Worm (Caenorhabditis elegans) whole organism, late embryonic: ENCODE data around the gene F25E5.2.

Experiments used
- F13H6.1 ChIP-seq: sonication (generic microtip); optimal IDR thresholded peaks from 2 replicates; lab custom pipeline; 2016; ENCODE audit warnings: missing genetic modification characterization, missing compliant biosample characterization
- K02D7.2 ChIP-seq: sonication (generic microtip); optimal IDR thresholded peaks from 2 replicates; lab custom pipeline; 2017; ENCODE audit warnings: mild to moderate bottlenecking, missing genetic modification characterization, missing compliant biosample characterization
- K09A11.1 ChIP-seq: sonication (generic microtip); optimal IDR thresholded peaks from 2 replicates; lab custom pipeline; 2017; ENCODE audit warnings: antibody characterized with exemption, mild to moderate bottlenecking, missing genetic modification characterization, missing compliant biosample characterization; ENCODE audit not compliant: insufficient read depth
- ceh-18 ChIP-seq: sonication (generic microtip); optimal IDR thresholded peaks from 2 replicates; lab custom pipeline; 2016; ENCODE audit warnings: missing genetic modification characterization, missing compliant biosample characterization
- ceh-19 ChIP-seq: fragments of 200-800 bp; sonication (Bioruptor generic); optimal IDR thresholded peaks from 2 replicates; lab custom pipeline; 2018; ENCODE audit warnings: mild to moderate bottlenecking, missing genetic modification characterization, missing compliant biosample characterization
- ceh-30 ChIP-seq: fragments of 150-350 bp; optimal IDR thresholded peaks from 2 replicates; lab custom pipeline; 2014; ENCODE audit warnings: missing biosample characterization, missing genetic modification characterization
- ceh-31 ChIP-seq: sonication (generic microtip); optimal IDR thresholded peaks from 2 replicates; lab custom pipeline; 2016; ENCODE audit warnings: missing genetic modification characterization, missing compliant biosample characterization
- ceh-48 ChIP-seq: sonication (generic microtip); optimal IDR thresholded peaks from 2 replicates; lab custom pipeline; 2016; ENCODE audit warnings: missing genetic modification characterization, inconsistent platforms, missing compliant biosample characterization
- ceh-6 ChIP-seq: fragments of 200-800 bp; sonication (Bioruptor generic); optimal IDR thresholded peaks from 2 replicates; lab custom pipeline; 2018; ENCODE audit warnings: mild to moderate bottlenecking, missing genetic modification characterization, missing compliant biosample characterization
- che-1 ChIP-seq: sonication (generic microtip); optimal IDR thresholded peaks from 2 replicates; lab custom pipeline; 2016; ENCODE audit warnings: mild to moderate bottlenecking, missing genetic modification characterization, missing compliant biosample characterization
- elt-2 ChIP-seq: sonication (generic microtip); optimal IDR thresholded peaks from 2 replicates; lab custom pipeline; 2016; ENCODE audit warnings: missing genetic modification reagents, missing genetic modification characterization, missing compliant biosample characterization
- eyg-1 ChIP-seq: sonication (generic microtip); optimal IDR thresholded peaks from 2 replicates; lab custom pipeline; 2016; ENCODE audit warnings: missing genotype, missing genetic modification characterization, missing compliant biosample characterization
- fax-1 ChIP-seq: sonication (generic microtip); optimal IDR thresholded peaks from 2 replicates; lab custom pipeline; 2016; ENCODE audit warnings: missing genotype, missing genetic modification characterization, missing compliant biosample characterization
- gmeb-2 ChIP-seq: sonication (generic microtip); optimal IDR thresholded peaks from 2 replicates; lab custom pipeline; 2016; ENCODE audit warnings: missing genetic modification characterization, inconsistent platforms, missing compliant biosample characterization
- hlh-6 ChIP-seq: sonication (generic microtip); optimal IDR thresholded peaks from 2 replicates; lab custom pipeline; 2016; ENCODE audit warnings: missing genotype, missing genetic modification characterization, missing compliant biosample characterization
- hlh-8 ChIP-seq: sonication (generic microtip); optimal IDR thresholded peaks from 2 replicates; lab custom pipeline; 2016; ENCODE audit warnings: missing genotype, missing genetic modification characterization, missing compliant biosample characterization
- lim-6 ChIP-seq: sonication (generic microtip); optimal IDR thresholded peaks from 2 replicates; lab custom pipeline; 2016; ENCODE audit warnings: missing genetic modification characterization, missing compliant biosample characterization
- mec-3 ChIP-seq: sonication (generic microtip); optimal IDR thresholded peaks from 2 replicates; lab custom pipeline; 2016; ENCODE audit warnings: borderline replicate concordance, missing genetic modification characterization, missing compliant biosample characterization
- nfya-1 ChIP-seq: sonication (generic microtip); optimal IDR thresholded peaks from 2 replicates; lab custom pipeline; 2017; ENCODE audit warnings: missing genetic modification characterization, mild to moderate bottlenecking, missing compliant biosample characterization, antibody characterized with exemption, moderate library complexity
- nhr-11 ChIP-seq: fragments of 150-350 bp; optimal IDR thresholded peaks from 2 replicates; lab custom pipeline; 2014; ENCODE audit warnings: missing biosample characterization, missing genetic modification characterization
- nhr-232 ChIP-seq: sonication (generic microtip); optimal IDR thresholded peaks from 2 replicates; lab custom pipeline; 2016; ENCODE audit warnings: missing genetic modification characterization, missing compliant biosample characterization
- odd-2 ChIP-seq: sonication (generic microtip); optimal IDR thresholded peaks from 2 replicates; lab custom pipeline; 2017; ENCODE audit warnings: antibody characterized with exemption, mild to moderate bottlenecking, missing genetic modification characterization, missing compliant biosample characterization
- pax-1 ChIP-seq: fragments of 150-350 bp; optimal IDR thresholded peaks from 2 replicates; lab custom pipeline; 2014; ENCODE audit warnings: missing biosample characterization, missing genetic modification characterization
- pqm-1 ChIP-seq: sonication (generic microtip); optimal IDR thresholded peaks from 2 replicates; lab custom pipeline; 2016; ENCODE audit warnings: missing genetic modification characterization, missing compliant biosample characterization
- ref-2 ChIP-seq: sonication (generic microtip); optimal IDR thresholded peaks from 2 replicates; lab custom pipeline; 2016; ENCODE audit warnings: missing genetic modification characterization, missing compliant biosample characterization
- rnt-1 ChIP-seq: sonication (generic microtip); optimal IDR thresholded peaks from 2 replicates; lab custom pipeline; 2016; ENCODE audit warnings: missing genetic modification characterization, missing compliant biosample characterization
- syd-9 ChIP-seq: sonication (generic microtip); optimal IDR thresholded peaks from 2 replicates; lab custom pipeline; 2016; ENCODE audit warnings: mild to moderate bottlenecking, missing genetic modification characterization, moderate library complexity, missing compliant biosample characterization
- tbx-7 ChIP-seq: sonication (generic microtip); optimal IDR thresholded peaks from 2 replicates; lab custom pipeline; 2016; ENCODE audit warnings: missing genotype, missing genetic modification characterization, missing compliant biosample characterization
- unc-42 ChIP-seq: sonication (generic microtip); optimal IDR thresholded peaks from 2 replicates; lab custom pipeline; 2016; ENCODE audit warnings: missing genotype, missing genetic modification characterization, missing compliant biosample characterization
- unc-86 ChIP-seq: sonication (generic microtip); optimal IDR thresholded peaks from 2 replicates; lab custom pipeline; 2016; ENCODE audit warnings: missing genetic modification characterization, missing compliant biosample characterization
- ztf-16 ChIP-seq: sonication (generic microtip); optimal IDR thresholded peaks from 2 replicates; lab custom pipeline; 2017; ENCODE audit warnings: missing genetic modification characterization, missing compliant biosample characterization

The F25E5.2 gene

ce11 chrV:7415780-7416428 lies 39.2 kb upstream of the F25E5.2 start, which contains the start of gene F18E3.13:
TSS of gene F18E3.13 (plus strand) at chrV:7416164.
- TF ChIP-seq tbx-7 (tag; lab: Kevin White, UChicago) (no peak), eyg-1 (tag; lab: Kevin White, UChicago) (no peak), unc-86 (tag; lab: Kevin White, UChicago) (no peak), F13H6.1 (tag; lab: Kevin White, UChicago) (no peak), ceh-18 (no peak)

- TF ChIP-seq rnt-1 (tag; lab: Kevin White, UChicago) (no peak), ztf-16 (tag; lab: Kevin White, UChicago) (no peak), unc-42 (tag; lab: Kevin White, UChicago) (no peak), nhr-232 (tag; lab: Kevin White, UChicago) (no peak), syd-9 (no peak), che-1 (tag; lab: Kevin White, UChicago) (no peak)
Observed at ce11 chrV:7416569-7416968, 38.5 kb upstream of the F25E5.2 start.

DNA sequence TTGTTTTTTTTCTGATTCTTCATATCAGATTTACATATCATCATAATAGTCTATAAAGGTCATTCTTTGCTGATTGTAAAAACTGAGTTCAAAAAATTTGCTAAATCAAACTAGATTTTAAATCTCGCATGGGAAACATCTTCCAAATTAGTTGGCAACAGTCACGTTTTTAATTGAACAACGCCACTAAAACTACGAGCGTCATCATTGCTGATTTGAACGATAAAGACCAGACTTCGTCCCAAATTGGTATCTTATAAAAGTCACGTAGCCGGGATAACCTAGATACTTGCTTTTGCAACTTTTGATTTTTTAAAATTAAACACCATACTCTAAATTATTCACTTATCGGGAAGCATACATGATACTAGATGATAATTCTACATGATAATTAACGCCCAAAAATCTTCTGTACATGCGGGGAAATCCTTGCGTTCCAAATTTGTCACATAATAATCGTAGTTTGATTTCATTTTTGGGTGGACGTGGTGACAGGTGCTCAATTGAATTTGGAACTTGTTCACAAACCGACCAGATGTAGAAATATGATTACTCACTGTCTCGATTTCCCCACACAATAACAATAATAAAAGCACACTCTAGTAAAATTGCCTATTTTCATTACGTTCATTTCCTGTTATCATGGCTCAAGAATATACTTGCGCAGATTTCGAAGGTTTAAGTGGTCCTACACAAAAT lies 37.9 kb upstream of the F25E5.2 start, which contains the start of gene srw-67:
srw-67 (plus strand) TSS at position 643 of the 699 bp plus-strand sequence.
- TF ChIP-seq F13H6.1 (tag; lab: Kevin White, UChicago) = no peak
- TF ChIP-seq lim-6 (tag; lab: Kevin White, UChicago) = no peak
- TF ChIP-seq pax-1 (tag; lab: Kevin White, UChicago) = no peak
- no peak for TF ChIP-seq ceh-48 (tag; lab: Kevin White, UChicago)
- no peak for TF ChIP-seq che-1 (tag; lab: Kevin White, UChicago)
- TF ChIP-seq nfya-1 (tag; lab: Kevin White, UChicago) = no peak
- no peak for TF ChIP-seq ceh-19 (GFP tag; lab: Kevin White, UChicago)
- TF ChIP-seq tbx-7 (tag; lab: Kevin White, UChicago) = no peak
- TF ChIP-seq K02D7.2 (tag; lab: Kevin White, UChicago) = no peak
- TF ChIP-seq ceh-31 = no peak
- no peak for TF ChIP-seq K09A11.1
- no peak for TF ChIP-seq nhr-11 (tag; lab: Kevin White, UChicago)

DNA sequence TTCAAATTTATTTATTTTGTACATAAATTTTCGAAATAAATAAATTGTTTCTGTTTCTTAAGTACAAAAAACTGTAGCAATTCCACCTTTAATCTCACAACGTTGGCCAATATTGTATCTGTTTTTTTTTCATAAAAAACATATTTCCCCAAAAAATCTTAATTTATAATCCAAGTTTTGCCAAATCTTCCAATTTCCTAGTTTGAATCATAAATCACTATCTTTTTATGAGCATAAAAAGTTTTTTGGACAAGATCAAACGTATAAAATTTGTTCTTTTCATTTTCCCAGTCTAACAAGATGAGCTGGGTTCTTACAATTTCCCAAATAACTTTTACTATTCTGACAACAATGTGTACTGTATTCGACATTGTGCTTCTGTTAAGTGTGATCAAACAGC lies 34.9 kb upstream of the F25E5.2 start, which contains the start of gene srxa-4:
srxa-4 (plus strand) TSS at position 301 of the 400 bp plus-strand sequence.
- TF ChIP-seq odd-2 (tag; lab: Kevin White, UChicago) (no peak), hlh-6 (tag; lab: Kevin White, UChicago) (no peak), nhr-232 (tag; lab: Kevin White, UChicago) (no peak), nhr-11 (tag; lab: Kevin White, UChicago) (no peak), ceh-6 (no peak), che-1 (tag; lab: Kevin White, UChicago) (no peak), mec-3 (tag; lab: Kevin White, UChicago) (no peak), elt-2 (tag; lab: Kevin White, UChicago) (no peak), pqm-1 (tag; lab: Kevin White, UChicago) (no peak), gmeb-2 (tag; lab: Kevin White, UChicago) (no peak)

ce11 chrV:7424336-7424735 lies 30.8 kb upstream of the F25E5.2 start, which contains the start of gene F18E3.10:
TSS of gene F18E3.10 (minus strand) at chrV:7424436.
- no peak for TF ChIP-seq hlh-8
- no peak for TF ChIP-seq ref-2
- TF ChIP-seq fax-1 (tag; lab: Kevin White, UChicago) = no peak
- TF ChIP-seq ceh-30 = no peak
- no peak for TF ChIP-seq pqm-1 (tag; lab: Kevin White, UChicago)
- no peak for TF ChIP-seq F13H6.1 (tag; lab: Kevin White, UChicago)
- TF ChIP-seq, all 69 proteins: peak for 0
